Worm (Caenorhabditis elegans): Measurements from ENCODE around the gene R07E5.11.

Gene R07E5.11

ce11 chrIII:4453768-4454167 is 38.7 kb upstream of the R07E5.11 start:
- no peak for TF ChIP-seq ZK546.5 (tag; optimal IDR thresholded peaks at IDR 0.05)
- peak; percentile 2 for TF ChIP-seq nhr-25 (tag; optimal IDR thresholded peaks at IDR 0.05)
- TF ChIP-seq unc-62 (GFP tag; optimal IDR thresholded peaks at IDR 0.05) = peak; percentile 10
- peak; percentile 76 for TF ChIP-seq elt-1 (tag; optimal IDR thresholded peaks at IDR 0.05)
- TF ChIP-seq snpc-4 (tag; optimal IDR thresholded peaks at IDR 0.05) = no peak

- TF ChIP-seq elt-3 (tag; optimal IDR thresholded peaks at IDR 0.05) = no peak
- TF ChIP-seq lsy-12 (tag; optimal IDR thresholded peaks at IDR 0.05) = no peak
- no peak for TF ChIP-seq nhr-237 (tag; optimal IDR thresholded peaks at IDR 0.05)
- no peak for TF ChIP-seq snpc-4 (tag; optimal IDR thresholded peaks at IDR 0.05)
- TF ChIP-seq ceh-9 (tag; optimal IDR thresholded peaks at IDR 0.05) = no peak
- no peak for TF ChIP-seq ztf-4 (tag; optimal IDR thresholded peaks at IDR 0.05)
- no peak for TF ChIP-seq mdl-1 (tag; optimal IDR thresholded peaks at IDR 0.05)
- peak; percentile 76 for TF ChIP-seq nfya-1 (tag; optimal IDR thresholded peaks at IDR 0.05; ENCODE audit: insufficient read depth)
- TF ChIP-seq ama-1 (optimal IDR thresholded peaks at IDR 0.05) = no peak
Measured at ce11 chrIII:4453301-4453700, 38.3 kb upstream of the R07E5.11 start.

ce11 chrIII:4452749-4453148 is 37.7 kb upstream of the R07E5.11 start:
- TF ChIP-seq mml-1 (tag; optimal IDR thresholded peaks at IDR 0.05) = no peak
- peak; percentile 16 for TF ChIP-seq nhr-23 (tag; optimal IDR thresholded peaks at IDR 0.05)
- no peak for TF ChIP-seq ztf-11 (tag; optimal IDR thresholded peaks at IDR 0.05)
- no peak for TF ChIP-seq unc-62 (GFP tag; optimal IDR thresholded peaks at IDR 0.05)
- no peak for TF ChIP-seq nhr-76 (tag; optimal IDR thresholded peaks at IDR 0.05)
- TF ChIP-seq nfya-1 (tag; optimal IDR thresholded peaks at IDR 0.05; ENCODE audit: insufficient read depth) = peak; percentile 7

ce11 chrIII:4450773-4451423 is 35.9 kb upstream of the R07E5.11 start:
- TF ChIP-seq ceh-82 (tag; optimal IDR thresholded peaks at IDR 0.05) (no peak), mml-1 (tag; optimal IDR thresholded peaks at IDR 0.05) (no peak), ceh-28 (tag; optimal IDR thresholded peaks at IDR 0.05) (no peak), fkh-2 (tag; optimal IDR thresholded peaks at IDR 0.05) (no peak), nhr-23 (tag; optimal IDR thresholded peaks at IDR 0.05) (peak; percentile 9), unc-62 (GFP tag; optimal IDR thresholded peaks at IDR 0.05) (no peak), nhr-76 (tag; optimal IDR thresholded peaks at IDR 0.05) (no peak), elt-1 (tag; optimal IDR thresholded peaks at IDR 0.05) (no peak), lin-39 (tag; optimal IDR thresholded peaks at IDR 0.05) (no peak), nfya-1 (tag; optimal IDR thresholded peaks at IDR 0.05; ENCODE audit: insufficient read depth) (peak; percentile 71), lin-15B (tag; optimal IDR thresholded peaks at IDR 0.05) (no peak), eor-1 (tag; optimal IDR thresholded peaks at IDR 0.05) (no peak)

- TF ChIP-seq elt-2 (tag; optimal IDR thresholded peaks at IDR 0.05) (peak; percentile 49), eor-1 (tag; optimal IDR thresholded peaks at IDR 0.05) (no peak)
Measured at ce11 chrIII:4449893-4450579, 35.0 kb upstream of the R07E5.11 start, which contains the start of gene ceh-43. Gene ceh-43 (minus strand): TSS chrIII:4449943.

ce11 chrIII:4449357-4449756 is 34.3 kb upstream of the R07E5.11 start:
- TF ChIP-seq mml-1 (tag; optimal IDR thresholded peaks at IDR 0.05) (no peak), ceh-9 (tag; optimal IDR thresholded peaks at IDR 0.05) (no peak), nfya-1 (tag; optimal IDR thresholded peaks at IDR 0.05; ENCODE audit: insufficient read depth) (peak; percentile 41), elt-2 (tag; optimal IDR thresholded peaks at IDR 0.05) (no peak), ceh-16 (tag; optimal IDR thresholded peaks at IDR 0.05) (no peak), nhr-77 (tag; optimal IDR thresholded peaks at IDR 0.05) (no peak), fkh-10 (GFP tag; optimal IDR thresholded peaks at IDR 0.05) (no peak), pha-4 (tag; optimal IDR thresholded peaks at IDR 0.05) (no peak)

- TF ChIP-seq elt-1 (tag; optimal IDR thresholded peaks at IDR 0.05) (no peak), nhr-28 (tag; optimal IDR thresholded peaks at IDR 0.05) (no peak), nhr-12 (tag; optimal IDR thresholded peaks at IDR 0.05) (no peak), nhr-11 (tag; optimal IDR thresholded peaks at IDR 0.05) (no peak), nfya-1 (tag; optimal IDR thresholded peaks at IDR 0.05; ENCODE audit: insufficient read depth) (no peak), pqm-1 (tag; optimal IDR thresholded peaks at IDR 0.05) (no peak), lsy-12 (tag; optimal IDR thresholded peaks at IDR 0.05) (no peak), jun-1 (tag; optimal IDR thresholded peaks at IDR 0.05) (no peak), unc-62 (GFP tag; optimal IDR thresholded peaks at IDR 0.05) (no peak), tbx-2 (tag; optimal IDR thresholded peaks at IDR 0.05) (no peak), ceh-28 (tag; optimal IDR thresholded peaks at IDR 0.05) (no peak), unc-39 (tag; optimal IDR thresholded peaks at IDR 0.05) (no peak)
Measured at ce11 chrIII:4448029-4448428, 33.0 kb upstream of the R07E5.11 start.
